Fruit fly (Drosophila melanogaster) Kc167 (cell line): ENCODE measurements around the gene CG2246.

Experiments
- h ChIP-seq: fragments of >200 bp; optimal IDR thresholded peaks from 3 replicates; lab custom pipeline; 2018; ENCODE audit warnings: missing external identifiers
- psq ChIP-seq: fragments of >200 bp; optimal IDR thresholded peaks from 2 replicates; lab custom pipeline; 2017; ENCODE audit warnings: missing external identifiers

DNA sequence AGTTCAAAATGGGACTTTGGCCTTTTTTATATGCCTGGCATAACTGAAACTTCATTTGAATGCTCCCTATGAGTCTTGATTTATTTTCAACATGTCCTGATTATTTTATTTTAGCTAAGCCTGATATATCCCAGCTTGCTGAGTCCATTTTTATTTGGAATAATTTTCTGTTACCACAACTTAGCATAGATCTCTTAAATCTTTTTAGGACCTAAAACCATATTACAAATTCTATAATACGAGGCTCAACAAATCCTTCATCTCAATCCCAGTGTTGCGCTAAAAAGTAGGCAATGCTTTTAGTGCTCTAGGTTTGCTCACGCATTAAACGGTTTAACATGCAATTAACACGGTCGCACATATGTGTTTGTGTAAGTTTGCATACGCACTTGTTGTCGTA is 20.5 kb upstream of the CG2246 start, which contains the start of gene CG44954:
- TF ChIP-seq h (lab: Kevin White, UChicago) (no peak), psq (lab: Kevin White, UChicago) (no peak)
